Worm (Caenorhabditis elegans) whole organism, mixed stage, embryonic: ENCODE data around the gene trmt-10C.2.

Source experiments
- M03D4.4 ChIP-seq: sonication (generic microtip); optimal IDR thresholded peaks from 2 replicates; lab custom pipeline; 2017; ENCODE audit warnings: mild to moderate bottlenecking, missing genetic modification characterization, missing compliant biosample characterization
- bed-3 ChIP-seq: fragments of 200-800 bp; sonication (Bioruptor generic); optimal IDR thresholded peaks from 3 replicates; lab custom pipeline; 2018; ENCODE audit warnings: mild to moderate bottlenecking, missing genetic modification characterization, moderate library complexity, missing compliant biosample characterization
- blmp-1 ChIP-seq: fragments of 150-350 bp; optimal IDR thresholded peaks from 2 replicates; lab custom pipeline; 2014; ENCODE audit warnings: missing biosample characterization, missing genetic modification characterization
- ceh-39 ChIP-seq: fragments of 150-350 bp; optimal IDR thresholded peaks from 2 replicates; lab custom pipeline; 2014; ENCODE audit warnings: missing biosample characterization, missing genetic modification characterization
- ceh-43 ChIP-seq: fragments of 200-800 bp; sonication (Bioruptor generic); optimal IDR thresholded peaks from 2 replicates; lab custom pipeline; 2018; ENCODE audit warnings: mild to moderate bottlenecking, missing genetic modification characterization, moderate library complexity, missing compliant biosample characterization
- ceh-83 ChIP-seq: fragments of 200-800 bp; sonication (Bioruptor generic); optimal IDR thresholded peaks from 2 replicates; lab custom pipeline; 2018; ENCODE audit warnings: mild to moderate bottlenecking, missing genetic modification characterization, missing compliant biosample characterization
- ces-1 ChIP-seq: fragments of 150-350 bp; optimal IDR thresholded peaks from 2 replicates; lab custom pipeline; 2014; ENCODE audit warnings: missing biosample characterization, missing genetic modification reagents, missing genetic modification characterization
- drap-1 ChIP-seq: fragments of 200-800 bp; sonication (Bioruptor generic); optimal IDR thresholded peaks from 3 replicates; lab custom pipeline; 2018; ENCODE audit warnings: mild to moderate bottlenecking, missing genetic modification characterization, missing compliant biosample characterization
- elt-1 ChIP-seq: sonication (generic microtip); optimal IDR thresholded peaks from 2 replicates; lab custom pipeline; 2017; ENCODE audit warnings: missing genetic modification characterization, mild to moderate bottlenecking, missing compliant biosample characterization, antibody characterized with exemption, moderate library complexity, borderline replicate concordance; ENCODE audit not compliant: insufficient read depth
- elt-3 ChIP-seq: fragments of 150-350 bp; optimal IDR thresholded peaks from 2 replicates; lab custom pipeline; 2014; ENCODE audit warnings: missing biosample characterization, missing genetic modification characterization
- flh-1 ChIP-seq: fragments of 200-800 bp; sonication (Bioruptor generic); optimal IDR thresholded peaks from 2 replicates; lab custom pipeline; 2018; ENCODE audit warnings: mild to moderate bottlenecking, missing genetic modification characterization, moderate library complexity, missing compliant biosample characterization
- ham-2 ChIP-seq: fragments of 200-800 bp; sonication (Bioruptor generic); optimal IDR thresholded peaks from 2 replicates; lab custom pipeline; 2018; ENCODE audit warnings: mild to moderate bottlenecking, missing genetic modification characterization, missing compliant biosample characterization
- hlh-1 ChIP-seq: fragments of 150-350 bp; optimal IDR thresholded peaks from 2 replicates; lab custom pipeline; 2014; ENCODE audit warnings: missing biosample characterization, missing genetic modification reagents, missing genetic modification characterization
- lin-13 ChIP-seq: fragments of 150-350 bp; optimal IDR thresholded peaks from 2 replicates; lab custom pipeline; 2014; ENCODE audit warnings: missing biosample characterization, missing genetic modification characterization
- lsy-2 ChIP-seq: fragments of 150-350 bp; optimal IDR thresholded peaks from 2 replicates; lab custom pipeline; 2014; ENCODE audit warnings: missing biosample characterization, missing genetic modification characterization
- mab-5 ChIP-seq: fragments of 150-350 bp; optimal IDR thresholded peaks from 2 replicates; lab custom pipeline; 2014; ENCODE audit warnings: missing biosample characterization, missing genetic modification characterization
- mep-1 ChIP-seq: fragments of 150-350 bp; optimal IDR thresholded peaks from 2 replicates; lab custom pipeline; 2017; ENCODE audit warnings: missing biosample characterization, missing genetic modification reagents, missing genetic modification characterization, inconsistent platforms
- mls-2 ChIP-seq: sonication (generic microtip); optimal IDR thresholded peaks from 2 replicates; lab custom pipeline; 2016; ENCODE audit warnings: mild to moderate bottlenecking, missing genetic modification characterization, moderate library complexity, missing compliant biosample characterization
- nhr-12 ChIP-seq: fragments of 150-350 bp; optimal IDR thresholded peaks from 2 replicates; lab custom pipeline; 2014; ENCODE audit warnings: missing biosample characterization, missing genetic modification characterization
- nhr-2 ChIP-seq: fragments of 150-350 bp; optimal IDR thresholded peaks from 2 replicates; lab custom pipeline; 2014; ENCODE audit warnings: missing biosample characterization, missing genetic modification characterization
- nhr-237 ChIP-seq: fragments of 150-350 bp; optimal IDR thresholded peaks from 2 replicates; lab custom pipeline; 2014; ENCODE audit warnings: missing biosample characterization, missing genetic modification characterization
- nhr-28 ChIP-seq: fragments of 150-350 bp; optimal IDR thresholded peaks from 2 replicates; lab custom pipeline; 2014; ENCODE audit warnings: missing biosample characterization, missing genetic modification characterization
- nhr-76 ChIP-seq: sonication (generic microtip); optimal IDR thresholded peaks from 2 replicates; lab custom pipeline; 2017; ENCODE audit warnings: missing biosample characterization, missing genetic modification characterization
- pha-4 ChIP-seq: fragments of 150-350 bp; optimal IDR thresholded peaks from 2 replicates; lab custom pipeline; 2018; ENCODE audit warnings: missing biosample characterization, missing genetic modification reagents, missing genetic modification characterization
- sem-2 ChIP-seq: fragments of 200-800 bp; sonication (Bioruptor generic); optimal IDR thresholded peaks from 2 replicates; lab custom pipeline; 2018; ENCODE audit warnings: mild to moderate bottlenecking, missing genetic modification characterization, missing compliant biosample characterization
- snpc-4 ChIP-seq: fragments of 150-350 bp; optimal IDR thresholded peaks from 2 replicates; lab custom pipeline; 2014; ENCODE audit warnings: missing biosample characterization, missing genetic modification characterization
- sptf-1 ChIP-seq: sonication (generic microtip); optimal IDR thresholded peaks from 2 replicates; lab custom pipeline; 2017; ENCODE audit warnings: mild to moderate bottlenecking, missing genetic modification characterization, moderate library complexity, missing compliant biosample characterization
- tbx-8 ChIP-seq: fragments of 200-800 bp; sonication (Bioruptor generic); optimal IDR thresholded peaks from 2 replicates; lab custom pipeline; 2018; ENCODE audit warnings: mild to moderate bottlenecking, missing genetic modification characterization, moderate library complexity, missing compliant biosample characterization
- unc-120 ChIP-seq: sonication (generic microtip); optimal IDR thresholded peaks from 2 replicates; lab custom pipeline; 2017; ENCODE audit warnings: missing genetic modification characterization, missing compliant biosample characterization; ENCODE audit not compliant: poor library complexity, severe bottlenecking
- unc-39 ChIP-seq: fragments of 150-350 bp; optimal IDR thresholded peaks from 2 replicates; lab custom pipeline; 2014; ENCODE audit warnings: missing biosample characterization, missing genetic modification characterization
- unc-62 ChIP-seq: fragments of 150-350 bp; optimal IDR thresholded peaks from 2 replicates; lab custom pipeline; 2014; ENCODE audit warnings: missing biosample characterization, missing genetic modification reagents, missing genetic modification characterization
- zip-8 ChIP-seq: fragments of 150-350 bp; optimal IDR thresholded peaks from 2 replicates; lab custom pipeline; 2014; ENCODE audit warnings: missing biosample characterization, missing genetic modification characterization
- ztf-11 ChIP-seq: fragments of 150-350 bp; optimal IDR thresholded peaks from 2 replicates; lab custom pipeline; 2014; ENCODE audit warnings: missing biosample characterization, missing genetic modification characterization

trmt-10C.2 gene

DNA sequence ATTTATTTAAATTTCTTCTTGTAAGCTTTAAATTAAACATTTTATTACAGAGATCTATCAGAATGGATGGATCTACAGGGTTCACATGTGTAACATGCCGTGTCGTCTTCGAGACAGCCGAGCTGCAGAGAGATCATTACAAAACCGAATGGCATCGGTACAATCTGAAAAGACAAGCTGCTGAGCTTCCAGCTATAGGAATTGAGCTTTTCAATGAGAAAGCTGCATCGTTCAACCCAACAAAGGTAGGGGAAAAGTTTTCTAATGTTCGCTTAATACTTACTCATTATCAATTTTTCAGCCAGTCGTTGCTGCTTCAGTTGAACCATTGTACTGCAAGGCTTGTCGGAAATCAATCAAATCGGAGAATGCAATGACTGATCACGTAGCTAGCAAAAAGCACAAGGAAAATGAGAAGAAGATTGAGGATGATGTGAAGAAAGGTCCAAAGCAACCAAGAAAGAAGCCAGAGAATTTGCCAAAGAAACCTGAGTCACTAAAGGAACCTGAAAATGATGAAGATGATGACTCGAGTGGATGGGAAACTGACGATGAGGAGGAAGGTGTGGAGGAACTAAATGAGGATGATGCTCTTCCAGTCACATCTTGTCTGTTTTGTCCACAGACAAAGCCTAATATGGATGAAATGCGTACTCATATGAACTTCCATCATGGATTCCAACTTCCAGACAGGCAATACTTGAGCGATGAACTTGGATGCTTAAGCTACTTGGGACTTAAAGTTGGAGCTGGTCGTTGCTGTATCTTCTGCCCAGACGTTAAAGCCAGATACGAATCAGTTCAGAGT lies 35.7 kb downstream of the trmt-10C.2 start, which contains the start of gene znf-622:
TSS of gene znf-622 (plus strand) at position 51 of the 808 bp plus-strand sequence.
- TF ChIP-seq mep-1 (tag; lab: Kevin White, UChicago) (no peak), pha-4 (tag; lab: Kevin White, UChicago) (no peak), nhr-2 (tag; lab: Kevin White, UChicago) (no peak), ceh-39 (tag; lab: Kevin White, UChicago) (no peak), M03D4.4 (tag; lab: Kevin White, UChicago) (no peak), ceh-83 (no peak), elt-1 (no peak)

DNA sequence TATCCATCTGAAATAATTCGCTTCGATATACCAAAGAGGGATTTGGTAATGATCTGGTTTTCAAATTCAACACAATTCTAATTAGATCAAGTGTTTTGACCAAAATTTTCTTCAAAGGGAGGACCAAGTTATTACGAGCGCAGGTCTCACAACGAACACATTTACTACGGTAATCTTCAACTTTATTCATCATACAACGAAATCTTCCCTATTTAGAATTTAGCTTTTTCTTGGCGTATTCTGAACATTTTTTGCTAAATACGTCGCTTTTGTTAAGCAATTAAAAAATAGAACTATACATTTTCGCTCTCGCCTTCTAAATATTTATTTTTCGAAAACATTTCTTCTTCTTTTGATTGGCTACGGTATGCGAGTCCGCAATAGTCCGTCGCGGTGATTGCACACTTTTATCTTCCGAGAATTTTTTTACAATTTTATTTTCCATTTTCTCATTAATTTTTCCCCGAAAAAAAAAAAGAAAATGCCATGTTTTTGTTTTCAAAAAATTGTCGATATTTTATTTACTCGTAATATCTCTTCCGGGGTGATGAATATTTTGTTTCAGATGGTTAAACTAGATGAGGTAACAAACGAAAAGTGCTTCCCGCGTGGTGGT lies 37.0 kb downstream of the trmt-10C.2 start, which contains the start of gene let-716:
TSS of gene let-716 (plus strand) at position 566 of the 616 bp plus-strand sequence.
- TF ChIP-seq sptf-1 (tag; lab: Kevin White, UChicago) (no peak), lsy-2 (tag; lab: Kevin White, UChicago) (peak; percentile 95)

DNA sequence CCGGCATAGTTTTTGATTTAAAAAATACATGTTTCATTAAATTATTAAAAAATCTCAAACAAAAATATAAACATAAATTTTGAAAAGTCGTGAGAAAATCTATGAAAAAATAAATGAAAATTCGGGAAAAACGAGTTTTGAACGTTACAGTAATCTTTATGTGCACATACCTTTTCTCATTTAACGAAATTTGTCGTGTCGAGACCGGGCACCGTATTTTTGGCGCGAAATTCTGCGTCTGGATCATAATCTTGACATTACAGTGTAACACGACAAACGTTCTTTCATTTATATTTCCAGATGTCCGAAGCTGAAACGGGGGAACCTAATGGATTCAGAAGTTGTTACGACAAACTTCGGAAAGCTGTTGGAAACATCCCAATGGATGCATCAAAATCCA lies 43.5 kb downstream of the trmt-10C.2 start, which contains the start of gene C16A3.2:
TSS of gene C16A3.2 (plus strand) at position 301 of the 400 bp plus-strand sequence.
- TF ChIP-seq blmp-1 (tag; lab: Kevin White, UChicago) (no peak), mab-5 (tag; lab: Kevin White, UChicago) (no peak), pha-4 (tag; lab: Kevin White, UChicago) (no peak), ces-1 (GFP tag; lab: Kevin White, UChicago) (no peak), unc-120 (no peak), elt-3 (tag; lab: Kevin White, UChicago) (no peak), bed-3 (GFP tag; lab: Kevin White, UChicago) (no peak), tbx-8 (GFP tag; lab: Kevin White, UChicago) (no peak), mep-1 (tag; lab: Kevin White, UChicago) (no peak), snpc-4 (tag; lab: Kevin White, UChicago) (no peak)

DNA sequence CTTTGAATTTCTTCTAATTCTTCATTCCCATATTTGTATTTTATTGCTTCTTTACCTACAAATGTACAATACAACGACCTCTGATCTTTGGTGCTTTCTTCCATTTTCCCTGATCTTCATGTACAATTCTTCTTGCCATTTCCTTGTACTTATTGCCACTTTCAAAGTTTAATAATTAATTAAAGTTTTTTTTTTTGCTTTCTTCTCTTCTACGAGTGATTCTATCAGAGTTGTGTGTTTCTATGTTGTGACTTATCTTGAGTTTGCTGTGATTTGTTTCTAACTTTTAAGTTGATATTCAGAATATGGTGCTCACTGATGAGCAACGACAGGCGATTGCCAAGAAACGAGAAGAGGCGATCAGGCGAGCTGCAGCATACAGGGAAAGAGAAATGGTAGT lies 44.6 kb downstream of the trmt-10C.2 start, which contains the start of gene smrc-1:
TSS of gene smrc-1 (plus strand) at position 301 of the 400 bp plus-strand sequence.
- TF ChIP-seq ceh-83 (no peak), nhr-28 (tag; lab: Kevin White, UChicago) (no peak), mep-1 (tag; lab: Kevin White, UChicago) (no peak), ces-1 (GFP tag; lab: Kevin White, UChicago) (no peak), lin-13 (tag; lab: Kevin White, UChicago) (no peak), mab-5 (tag; lab: Kevin White, UChicago) (no peak), elt-3 (tag; lab: Kevin White, UChicago) (no peak), M03D4.4 (tag; lab: Kevin White, UChicago) (no peak), pha-4 (tag; lab: Kevin White, UChicago) (no peak), unc-120 (no peak), ztf-11 (tag; lab: Kevin White, UChicago) (no peak), hlh-1 (tag; lab: Kevin White, UChicago) (no peak), bed-3 (GFP tag; lab: Kevin White, UChicago) (no peak), ham-2 (GFP tag; lab: Kevin White, UChicago) (no peak), lsy-2 (tag; lab: Kevin White, UChicago) (no peak), unc-62 (GFP tag; lab: Kevin White, UChicago) (no peak), nhr-237 (tag; lab: Kevin White, UChicago) (no peak), mls-2 (tag; lab: Kevin White, UChicago) (no peak), sptf-1 (tag; lab: Kevin White, UChicago) (no peak), ceh-43 (GFP tag; lab: Kevin White, UChicago) (no peak)

DNA sequence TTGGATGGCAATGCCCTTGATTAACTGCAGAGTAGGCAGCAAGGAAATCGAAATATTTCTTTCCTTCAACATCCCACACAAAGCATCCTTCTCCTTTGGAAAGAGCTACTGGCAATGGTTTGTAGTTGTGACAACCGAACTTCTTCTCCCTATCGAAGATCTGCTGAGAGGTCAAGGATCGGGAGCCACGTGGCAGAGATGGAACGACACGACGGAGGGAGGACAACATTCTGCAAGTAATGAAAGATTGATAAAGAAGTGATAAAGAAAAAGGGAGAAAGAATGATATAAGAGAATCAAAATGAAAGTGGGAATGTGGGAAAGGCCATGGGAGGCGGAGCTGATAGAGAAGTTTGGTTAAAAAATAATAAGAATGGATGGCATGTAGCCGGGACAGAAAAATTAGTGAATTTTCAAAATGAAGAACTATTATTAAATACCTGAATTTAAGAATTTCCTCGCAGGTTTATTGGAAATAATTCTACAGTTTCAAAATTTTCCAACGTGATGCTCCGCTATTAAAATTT lies 49.7 kb downstream of the trmt-10C.2 start, which contains the start of gene oatr-1:
TSS of gene oatr-1 (minus strand) at position 477 of the 527 bp plus-strand sequence.
- TF ChIP-seq ces-1 (GFP tag; lab: Kevin White, UChicago), result no peak
- no peak for TF ChIP-seq zip-8 (tag; lab: Kevin White, UChicago)
- TF ChIP-seq nhr-12 (tag; lab: Kevin White, UChicago), result no peak
- no peak for TF ChIP-seq hlh-1 (tag; lab: Kevin White, UChicago)
- TF ChIP-seq drap-1 (GFP tag; lab: Kevin White, UChicago), result no peak
- no peak for TF ChIP-seq unc-39 (tag; lab: Kevin White, UChicago)
- TF ChIP-seq ceh-43 (GFP tag; lab: Kevin White, UChicago), result no peak
- TF ChIP-seq lin-13 (tag; lab: Kevin White, UChicago), result no peak
- TF ChIP-seq bed-3 (GFP tag; lab: Kevin White, UChicago), result no peak
- TF ChIP-seq mls-2 (tag; lab: Kevin White, UChicago), result no peak
- TF ChIP-seq unc-120, result no peak
- TF ChIP-seq snpc-4 (tag; lab: Kevin White, UChicago), result no peak
- no peak for TF ChIP-seq sem-2 (GFP tag; lab: Kevin White, UChicago)
- no peak for TF ChIP-seq blmp-1 (tag; lab: Kevin White, UChicago)
- TF ChIP-seq nhr-76 (tag; lab: Kevin White, UChicago), result no peak
- TF ChIP-seq flh-1 (GFP tag; lab: Kevin White, UChicago), result no peak
- no peak for TF ChIP-seq unc-62 (GFP tag; lab: Kevin White, UChicago)
